Worm (Caenorhabditis elegans): ENCODE data around the gene srab-13.

ce11 chrV:1986954-1987353 is 40.7 kb downstream of the srab-13 start, which contains the start of gene T08B1.1:
- TF ChIP-seq ama-1 (optimal IDR thresholded peaks at IDR 0.05) (no peak), aly-1 (tag; optimal IDR thresholded peaks at IDR 0.05) (no peak), flt-1 (GFP tag; IDR thresholded peaks at IDR 0.05) (no peak), B0310.2 (tag; optimal IDR thresholded peaks at IDR 0.05) (no peak), pes-1 (GFP tag; IDR thresholded peaks at IDR 0.05) (no peak)
